Fruit fly (Drosophila melanogaster): ENCODE data around the gene Cyp4s3.

DNA sequence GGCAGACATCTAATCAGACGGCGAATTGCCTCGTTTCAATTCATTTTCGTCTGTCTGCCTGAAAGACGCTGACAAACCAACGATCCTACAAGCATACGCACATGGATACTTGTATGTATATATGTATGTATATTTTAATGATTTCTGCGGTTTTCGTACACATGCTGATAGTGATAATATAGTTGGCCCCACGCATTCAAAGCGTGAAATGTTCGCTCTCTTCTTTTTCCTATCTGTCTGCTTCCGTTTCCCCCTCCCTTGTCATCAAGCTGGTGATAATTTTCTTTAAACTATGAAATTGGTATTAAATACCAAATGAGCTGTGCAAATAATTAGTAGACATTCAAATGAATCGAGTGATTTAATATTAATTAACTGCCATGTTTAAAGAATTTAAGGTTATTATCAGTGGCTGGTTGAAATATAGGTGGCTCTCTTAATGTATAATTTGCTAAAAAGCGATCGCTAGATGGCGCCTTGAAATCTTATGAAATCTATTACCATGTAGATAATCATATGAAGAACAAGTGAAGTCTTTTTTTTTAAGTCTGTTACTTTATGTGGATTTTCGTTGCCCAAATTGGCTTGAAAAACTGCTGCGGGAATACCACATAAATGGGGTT, 35.5 kb downstream of the Cyp4s3 start, which contains the start of gene CG33177:
- TF ChIP-seq h (optimal IDR thresholded peaks at IDR 0.05) (no peak), psq (optimal IDR thresholded peaks at IDR 0.05) (no peak), ttk (optimal IDR thresholded peaks at IDR 0.05) (no peak), Sin3A (optimal IDR thresholded peaks at IDR 0.05) (no peak), insv (optimal IDR thresholded peaks at IDR 0.05) (no peak), Myc (optimal IDR thresholded peaks at IDR 0.05) (no peak)

Data from Kc167 (cell line).